Fruit fly (Drosophila melanogaster) whole organism, wandering third instar larva: ENCODE measurements around the gene CG6071.

Experiments
- ey ChIP-seq: fragments of 200-800 bp; sonication (Bioruptor generic); optimal IDR thresholded peaks from 2 replicates; lab custom pipeline; 2016; ENCODE audit warnings: missing biosample characterization, missing genetic modification characterization
- fru ChIP-seq: fragments of 200-800 bp; sonication (Bioruptor generic); optimal IDR thresholded peaks from 3 replicates; lab custom pipeline; 2016; ENCODE audit warnings: missing biosample characterization, mild to moderate bottlenecking, missing genetic modification characterization

- no peak for TF ChIP-seq ey (GFP tag; lab: Kevin White, UChicago)
- no peak for TF ChIP-seq fru
Observed at dm6 chr3L:11626229-11626826, 19.5 kb downstream of the CG6071 start, which contains the start of gene PCID2.
